Worm (Caenorhabditis elegans) whole organism, late embryonic: Measurements from ENCODE around the gene Y73C8C.8.

ENCODE experiments used
- C08G9.2 ChIP-seq: sonication (generic microtip); optimal IDR thresholded peaks from 2 replicates; lab custom pipeline; 2016; ENCODE audit warnings: mild to moderate bottlenecking, missing genetic modification characterization, moderate library complexity, missing compliant biosample characterization
- K09A11.1 ChIP-seq: sonication (generic microtip); optimal IDR thresholded peaks from 2 replicates; lab custom pipeline; 2017; ENCODE audit warnings: antibody characterized with exemption, mild to moderate bottlenecking, missing genetic modification characterization, missing compliant biosample characterization; ENCODE audit not compliant: insufficient read depth
- T23F11.4 ChIP-seq: fragments of 200-800 bp; sonication (Bioruptor generic); optimal IDR thresholded peaks from 2 replicates; lab custom pipeline; 2018; ENCODE audit warnings: mild to moderate bottlenecking, missing genetic modification characterization, missing compliant biosample characterization
- Y22D7AL.16 ChIP-seq: sonication (generic microtip); optimal IDR thresholded peaks from 2 replicates; lab custom pipeline; 2016; ENCODE audit warnings: missing genetic modification characterization, missing compliant biosample characterization
- ahr-1 ChIP-seq: sonication (generic microtip); optimal IDR thresholded peaks from 2 replicates; lab custom pipeline; 2016; ENCODE audit warnings: missing genetic modification characterization, missing compliant biosample characterization
- ceh-14 ChIP-seq: sonication (generic microtip); optimal IDR thresholded peaks from 2 replicates; lab custom pipeline; 2016; ENCODE audit warnings: missing genotype, missing genetic modification characterization, missing compliant biosample characterization
- ceh-19 ChIP-seq: fragments of 200-800 bp; sonication (Bioruptor generic); optimal IDR thresholded peaks from 2 replicates; lab custom pipeline; 2018; ENCODE audit warnings: mild to moderate bottlenecking, missing genetic modification characterization, missing compliant biosample characterization
- ceh-22 ChIP-seq: sonication (generic microtip); optimal IDR thresholded peaks from 2 replicates; lab custom pipeline; 2017; ENCODE audit warnings: missing biosample characterization, missing genetic modification characterization
- ceh-30 ChIP-seq: fragments of 150-350 bp; optimal IDR thresholded peaks from 2 replicates; lab custom pipeline; 2014; ENCODE audit warnings: missing biosample characterization, missing genetic modification characterization
- ceh-31 ChIP-seq: sonication (generic microtip); optimal IDR thresholded peaks from 2 replicates; lab custom pipeline; 2016; ENCODE audit warnings: missing genetic modification characterization, missing compliant biosample characterization
- ceh-34 ChIP-seq: sonication (generic microtip); optimal IDR thresholded peaks from 2 replicates; lab custom pipeline; 2016; ENCODE audit warnings: mild to moderate bottlenecking, missing genetic modification characterization, missing compliant biosample characterization
- elt-2 ChIP-seq: sonication (generic microtip); optimal IDR thresholded peaks from 2 replicates; lab custom pipeline; 2016; ENCODE audit warnings: missing genetic modification reagents, missing genetic modification characterization, missing compliant biosample characterization
- elt-4 ChIP-seq: sonication (generic microtip); optimal IDR thresholded peaks from 2 replicates; lab custom pipeline; 2016; ENCODE audit warnings: missing genetic modification characterization, missing compliant biosample characterization
- eyg-1 ChIP-seq: sonication (generic microtip); optimal IDR thresholded peaks from 2 replicates; lab custom pipeline; 2016; ENCODE audit warnings: missing genotype, missing genetic modification characterization, missing compliant biosample characterization
- fax-1 ChIP-seq: sonication (generic microtip); optimal IDR thresholded peaks from 2 replicates; lab custom pipeline; 2016; ENCODE audit warnings: missing genotype, missing genetic modification characterization, missing compliant biosample characterization
- fkh-10 ChIP-seq: fragments of 150-350 bp; optimal IDR thresholded peaks from 2 replicates; lab custom pipeline; 2014; ENCODE audit warnings: missing biosample characterization, missing genetic modification reagents, missing genetic modification characterization
- fkh-6 ChIP-seq: sonication (generic microtip); optimal IDR thresholded peaks from 2 replicates; lab custom pipeline; 2016; ENCODE audit warnings: missing genetic modification characterization, missing compliant biosample characterization
- hlh-6 ChIP-seq: sonication (generic microtip); optimal IDR thresholded peaks from 2 replicates; lab custom pipeline; 2016; ENCODE audit warnings: missing genotype, missing genetic modification characterization, missing compliant biosample characterization
- hlh-8 ChIP-seq: sonication (generic microtip); optimal IDR thresholded peaks from 2 replicates; lab custom pipeline; 2016; ENCODE audit warnings: missing genotype, missing genetic modification characterization, missing compliant biosample characterization
- lim-6 ChIP-seq: sonication (generic microtip); optimal IDR thresholded peaks from 2 replicates; lab custom pipeline; 2016; ENCODE audit warnings: missing genetic modification characterization, missing compliant biosample characterization
- nfya-1 ChIP-seq: sonication (generic microtip); optimal IDR thresholded peaks from 2 replicates; lab custom pipeline; 2017; ENCODE audit warnings: missing genetic modification characterization, mild to moderate bottlenecking, missing compliant biosample characterization, antibody characterized with exemption, moderate library complexity
- nhr-11 ChIP-seq: fragments of 150-350 bp; optimal IDR thresholded peaks from 2 replicates; lab custom pipeline; 2014; ENCODE audit warnings: missing biosample characterization, missing genetic modification characterization
- nhr-232 ChIP-seq: sonication (generic microtip); optimal IDR thresholded peaks from 2 replicates; lab custom pipeline; 2016; ENCODE audit warnings: missing genetic modification characterization, missing compliant biosample characterization
- npax-4 ChIP-seq: sonication (generic microtip); optimal IDR thresholded peaks from 2 replicates; lab custom pipeline; 2016; ENCODE audit warnings: missing genetic modification characterization, missing compliant biosample characterization
- odd-2 ChIP-seq: sonication (generic microtip); optimal IDR thresholded peaks from 2 replicates; lab custom pipeline; 2017; ENCODE audit warnings: antibody characterized with exemption, mild to moderate bottlenecking, missing genetic modification characterization, missing compliant biosample characterization
- pax-1 ChIP-seq: fragments of 150-350 bp; optimal IDR thresholded peaks from 2 replicates; lab custom pipeline; 2014; ENCODE audit warnings: missing biosample characterization, missing genetic modification characterization
- pha-2 ChIP-seq: sonication (generic microtip); optimal IDR thresholded peaks from 2 replicates; lab custom pipeline; 2017; ENCODE audit warnings: mild to moderate bottlenecking, missing genetic modification characterization, missing compliant biosample characterization
- pha-4 ChIP-seq: fragments of 150-350 bp; optimal IDR thresholded peaks from 2 replicates; lab custom pipeline; 2018; ENCODE audit warnings: missing biosample characterization, missing genetic modification reagents, missing genetic modification characterization
- ref-2 ChIP-seq: sonication (generic microtip); optimal IDR thresholded peaks from 2 replicates; lab custom pipeline; 2016; ENCODE audit warnings: missing genetic modification characterization, missing compliant biosample characterization
- sdc-2 ChIP-seq: sonication (generic microtip); optimal IDR thresholded peaks from 2 replicates; lab custom pipeline; 2016; ENCODE audit warnings: missing genotype, missing genetic modification characterization, missing compliant biosample characterization
- sox-2 ChIP-seq: fragments of 200-800 bp; sonication (Bioruptor generic); IDR thresholded peaks from 2 replicates; pipeline ENCODE4 v1.3.6; 2022; ENCODE audit warnings: missing genetic modification reagents, missing genetic modification characterization, missing compliant biosample characterization
- sox-4 ChIP-seq: sonication (generic microtip); optimal IDR thresholded peaks from 2 replicates; lab custom pipeline; 2017; ENCODE audit warnings: mild to moderate bottlenecking, missing genetic modification characterization, inconsistent platforms, missing compliant biosample characterization
- syd-9 ChIP-seq: sonication (generic microtip); optimal IDR thresholded peaks from 2 replicates; lab custom pipeline; 2016; ENCODE audit warnings: mild to moderate bottlenecking, missing genetic modification characterization, moderate library complexity, missing compliant biosample characterization
- tbx-2 ChIP-seq: sonication (generic microtip); optimal IDR thresholded peaks from 2 replicates; lab custom pipeline; 2016; ENCODE audit warnings: missing genetic modification characterization, missing compliant biosample characterization
- unc-3 ChIP-seq, 2 experiments: fragments of 200-800 bp in 1 of 2; sonication (Bioruptor generic) in 1 of 2; sonication (generic microtip) in 1 of 2; conservative IDR thresholded peaks in 1 of 2; optimal IDR thresholded peaks in 1 of 2; 2 replicates each; pipeline versions ENCODE4 v1.3.6 to Lab custom; 2016 to 2022; ENCODE audit warnings: missing compliant biosample characterization in 2 of 2, missing genetic modification characterization in 2 of 2, missing genetic modification reagents in 1 of 2
- unc-55 ChIP-seq: sonication (generic microtip); optimal IDR thresholded peaks from 2 replicates; lab custom pipeline; 2017; ENCODE audit warnings: missing biosample characterization, missing genetic modification reagents, missing genetic modification characterization
- unc-86 ChIP-seq: sonication (generic microtip); optimal IDR thresholded peaks from 2 replicates; lab custom pipeline; 2016; ENCODE audit warnings: missing genetic modification characterization, missing compliant biosample characterization
- zip-5 ChIP-seq: sonication (generic microtip); optimal IDR thresholded peaks from 2 replicates; lab custom pipeline; 2016; ENCODE audit warnings: missing genetic modification characterization, missing compliant biosample characterization
- ztf-16 ChIP-seq: sonication (generic microtip); optimal IDR thresholded peaks from 2 replicates; lab custom pipeline; 2017; ENCODE audit warnings: missing genetic modification characterization, missing compliant biosample characterization

Y73C8C.8 gene

ce11 chrV:3155072-3155471 is 41.4 kb upstream of the Y73C8C.8 start, which contains the start of gene srab-7:
TSS of gene srab-7 (minus strand) at chrV:3155172.
- TF ChIP-seq ceh-34 (no peak), syd-9 (tag; lab: Kevin White, UChicago) (no peak), sdc-2 (tag; lab: Kevin White, UChicago) (no peak), K09A11.1 (no peak), T23F11.4 (GFP tag; lab: Kevin White, UChicago) (no peak), nhr-11 (tag; lab: Kevin White, UChicago) (no peak), zip-5 (tag; lab: Kevin White, UChicago) (no peak), hlh-6 (no peak), fkh-6 (no peak), ceh-22 (tag; lab: Kevin White, UChicago) (no peak), npax-4 (no peak)
- TF ChIP-seq, all 69 proteins: peak for 0

ce11 chrV:3151862-3152261 is 38.2 kb upstream of the Y73C8C.8 start, which contains the start of gene srab-6:
TSS of gene srab-6 (minus strand) at chrV:3151962.
- TF ChIP-seq unc-86 (tag; lab: Kevin White, UChicago) (no peak), sdc-2 (tag; lab: Kevin White, UChicago) (no peak), sox-4 (no peak), fkh-10 (GFP tag; lab: Kevin White, UChicago) (no peak), eyg-1 (tag; lab: Kevin White, UChicago) (no peak), sox-2 (no peak), ceh-19 (no peak), fkh-6 (no peak), hlh-8 (tag; lab: Kevin White, UChicago) (no peak), elt-2 (no peak), ahr-1 (tag; lab: Kevin White, UChicago) (no peak)

DNA sequence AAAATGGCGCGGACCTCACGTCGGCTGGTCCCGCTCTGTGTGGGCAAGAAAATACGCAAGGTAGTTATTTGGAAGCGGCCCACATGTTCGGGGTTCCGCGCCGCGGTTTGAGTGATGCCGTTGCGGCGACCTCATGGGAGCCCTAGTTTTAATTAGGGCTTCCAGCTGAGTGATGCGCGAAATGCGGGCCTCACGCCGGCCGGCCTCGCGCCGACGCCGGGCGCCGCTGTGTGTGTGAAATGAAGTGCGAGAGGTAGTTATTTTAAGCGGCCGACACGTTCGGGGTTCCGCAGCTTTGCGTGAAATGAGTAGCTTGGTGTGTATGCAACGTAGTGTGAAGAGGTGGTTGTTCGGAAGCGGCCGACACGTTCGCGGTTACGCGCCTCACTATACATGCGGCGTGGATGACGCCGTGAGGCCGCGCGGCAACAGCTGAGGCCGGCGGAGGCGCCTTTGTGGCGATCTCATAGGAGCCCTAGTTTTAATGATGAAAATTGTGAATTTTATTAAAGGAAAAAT is 36.3 kb upstream of the Y73C8C.8 start:
- TF ChIP-seq pax-1 (tag; lab: Kevin White, UChicago) (no peak), fkh-10 (GFP tag; lab: Kevin White, UChicago) (no peak), fax-1 (tag; lab: Kevin White, UChicago) (no peak), tbx-2 (tag; lab: Kevin White, UChicago) (no peak), ztf-16 (no peak), ceh-30 (tag; lab: Kevin White, UChicago) (no peak), zip-5 (tag; lab: Kevin White, UChicago) (no peak), fkh-6 (no peak), ceh-31 (tag; lab: Kevin White, UChicago) (peak; percentile 9), elt-4 (tag; lab: Kevin White, UChicago) (no peak), sox-4 (no peak), sdc-2 (tag; lab: Kevin White, UChicago) (peak; percentile 6), ref-2 (peak; percentile 22), lim-6 (tag; lab: Kevin White, UChicago) (no peak), hlh-6 (no peak), syd-9 (tag; lab: Kevin White, UChicago) (no peak), nhr-232 (no peak), ceh-34 (peak; percentile 29), pha-4 (tag; lab: Kevin White, UChicago) (no peak), ceh-22 (tag; lab: Kevin White, UChicago) (no peak), ahr-1 (tag; lab: Kevin White, UChicago) (no peak), nfya-1 (tag; lab: Kevin White, UChicago) (no peak), odd-2 (tag; lab: Kevin White, UChicago) (no peak), pha-2 (tag; lab: Kevin White, UChicago) (no peak), ceh-19 (no peak), unc-55 (GFP tag; lab: Kevin White, UChicago) (no peak), C08G9.2 (tag; lab: Kevin White, UChicago) (no peak), ceh-14 (tag; lab: Kevin White, UChicago) (no peak), Y22D7AL.16 (tag; lab: Kevin White, UChicago) (no peak), unc-3 (GFP tag; conservative IDR thresholded peaks at IDR 0.05; lab: Robert Waterston, UW) (no peak), unc-3 (tag; optimal IDR thresholded peaks at IDR 0.05; lab: Kevin White, UChicago) (no peak)
